Fruit fly (Drosophila melanogaster): Measurements from ENCODE around the gene CG43330.

DNA sequence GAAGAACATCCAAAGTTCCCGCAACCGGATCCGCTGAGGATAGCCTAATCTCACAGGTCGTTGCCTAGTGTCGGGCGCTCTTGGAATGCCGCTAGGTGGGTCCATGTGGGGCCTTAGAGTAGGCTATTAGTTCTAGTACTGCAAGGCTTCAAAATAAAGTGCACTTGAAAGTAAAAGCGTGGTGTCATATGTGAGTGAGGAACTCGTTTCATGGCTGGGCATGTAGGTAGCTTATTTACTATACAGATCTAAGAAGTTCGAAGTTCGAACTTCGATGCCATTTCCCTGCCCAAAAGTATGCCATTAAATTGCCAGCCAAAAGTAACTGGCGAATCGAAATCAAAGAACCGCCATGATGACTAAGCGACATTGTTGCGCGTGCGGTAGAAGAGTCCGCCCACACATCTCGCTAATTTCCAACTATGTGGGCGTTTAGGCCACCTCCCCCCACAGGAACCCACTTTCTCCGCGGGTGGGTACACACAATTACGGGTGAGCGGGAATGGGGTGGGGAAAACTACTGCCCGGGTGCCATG, 48.2 kb downstream of the CG43330 start:
- TF ChIP-seq CTCF (GFP tag; optimal IDR thresholded peaks at IDR 0.05) (no peak), ash1 (GFP tag; optimal IDR thresholded peaks at IDR 0.05) (no peak), Hr51 (GFP tag; optimal IDR thresholded peaks at IDR 0.05) (no peak), CG13624 (GFP tag; optimal IDR thresholded peaks at IDR 0.05) (no peak)
